Worm (Caenorhabditis elegans): ENCODE results near the gene str-41.

str-41 gene

ce11 chrV:7402355-7402754, 9.4 kb upstream of the str-41 start, which contains the start of gene srj-13:
srj-13 (plus strand) TSS chrV:7402655.
- TF ChIP-seq dao-5 (tag; optimal IDR thresholded peaks at IDR 0.05) (no peak), W03F9.2 (tag; optimal IDR thresholded peaks at IDR 0.05) (no peak), him-1 (tag; optimal IDR thresholded peaks at IDR 0.05) (no peak)

ce11 chrV:7403501-7403900, 8.3 kb upstream of the str-41 start:
- TF ChIP-seq him-1 (tag; optimal IDR thresholded peaks at IDR 0.05) (no peak), W03F9.2 (tag; optimal IDR thresholded peaks at IDR 0.05) (no peak), dao-5 (tag; optimal IDR thresholded peaks at IDR 0.05) (no peak)

- no peak for TF ChIP-seq W03F9.2 (tag; optimal IDR thresholded peaks at IDR 0.05)
- TF ChIP-seq him-1 (tag; optimal IDR thresholded peaks at IDR 0.05) = no peak
- no peak for TF ChIP-seq dao-5 (tag; optimal IDR thresholded peaks at IDR 0.05)
Observed at ce11 chrV:7408520-7408919, 3.3 kb upstream of the str-41 start, which contains the start of gene srt-6. srt-6 (minus strand) TSS chrV:7408814.

ce11 chrV:7409599-7409998, 2.2 kb upstream of the str-41 start, which contains the start of gene R13D7.2:
R13D7.2 (plus strand) TSS chrV:7409899.
- no peak for TF ChIP-seq him-1 (tag; optimal IDR thresholded peaks at IDR 0.05)
- TF ChIP-seq dao-5 (tag; optimal IDR thresholded peaks at IDR 0.05) = no peak
- no peak for TF ChIP-seq W03F9.2 (tag; optimal IDR thresholded peaks at IDR 0.05)

ce11 chrV:7413107-7413774, 1.4 kb downstream of the str-41 start, which contains the start of gene F18E3.11:
F18E3.11 (plus strand) TSS chrV:7413482.
- TF ChIP-seq dao-5 (tag; optimal IDR thresholded peaks at IDR 0.05) (no peak), him-1 (tag; optimal IDR thresholded peaks at IDR 0.05) (no peak), W03F9.2 (tag; optimal IDR thresholded peaks at IDR 0.05) (no peak)

- TF ChIP-seq him-1 (tag; optimal IDR thresholded peaks at IDR 0.05) (no peak), dao-5 (tag; optimal IDR thresholded peaks at IDR 0.05) (no peak), W03F9.2 (tag; optimal IDR thresholded peaks at IDR 0.05) (no peak)
Observed at ce11 chrV:7414909-7415308, 3.1 kb downstream of the str-41 start, which contains the start of gene F18E3.12. F18E3.12 (plus strand) TSS chrV:7414985.

ce11 chrV:7415780-7416428, 4.1 kb downstream of the str-41 start, which contains the start of gene F18E3.13:
F18E3.13 (plus strand) TSS chrV:7416164.
- no peak for TF ChIP-seq dao-5 (tag; optimal IDR thresholded peaks at IDR 0.05)
- TF ChIP-seq him-1 (tag; optimal IDR thresholded peaks at IDR 0.05) = no peak
- no peak for TF ChIP-seq W03F9.2 (tag; optimal IDR thresholded peaks at IDR 0.05)

- TF ChIP-seq W03F9.2 (tag; optimal IDR thresholded peaks at IDR 0.05) (no peak), him-1 (tag; optimal IDR thresholded peaks at IDR 0.05) (no peak)
Observed at ce11 chrV:7416569-7416968, 4.8 kb downstream of the str-41 start.

ce11 chrV:7417018-7417716, 5.4 kb downstream of the str-41 start, which contains the start of gene srw-67:
srw-67 (plus strand) TSS chrV:7417660.
- no peak for TF ChIP-seq dao-5 (tag; optimal IDR thresholded peaks at IDR 0.05)

- TF ChIP-seq W03F9.2 (tag; optimal IDR thresholded peaks at IDR 0.05) (no peak), dao-5 (tag; optimal IDR thresholded peaks at IDR 0.05) (no peak), him-1 (tag; optimal IDR thresholded peaks at IDR 0.05) (no peak)
Observed at ce11 chrV:7420162-7420561, 8.4 kb downstream of the str-41 start, which contains the start of gene srxa-4. srxa-4 (plus strand) TSS chrV:7420462.

ce11 chrV:7424336-7424735, 12.5 kb downstream of the str-41 start, which contains the start of gene F18E3.10:
F18E3.10 (minus strand) TSS chrV:7424436.
- TF ChIP-seq dao-5 (tag; optimal IDR thresholded peaks at IDR 0.05) (no peak), him-1 (tag; optimal IDR thresholded peaks at IDR 0.05) (no peak), W03F9.2 (tag; optimal IDR thresholded peaks at IDR 0.05) (no peak)

ce11 chrV:7426594-7426993, 14.8 kb downstream of the str-41 start, which contains the start of gene srw-68:
srw-68 (minus strand) TSS chrV:7426694.
- TF ChIP-seq him-1 (tag; optimal IDR thresholded peaks at IDR 0.05) = no peak
- TF ChIP-seq W03F9.2 (tag; optimal IDR thresholded peaks at IDR 0.05) = no peak
- TF ChIP-seq dao-5 (tag; optimal IDR thresholded peaks at IDR 0.05) = no peak

- TF ChIP-seq dao-5 (tag; optimal IDR thresholded peaks at IDR 0.05) = no peak
- TF ChIP-seq him-1 (tag; optimal IDR thresholded peaks at IDR 0.05) = no peak
- no peak for TF ChIP-seq W03F9.2 (tag; optimal IDR thresholded peaks at IDR 0.05)
Observed at ce11 chrV:7428880-7429279, 17.1 kb downstream of the str-41 start, which contains the start of gene srw-69. srw-69 (minus strand) TSS chrV:7428980.

All from whole organism, L4/young adult.